Worm (Caenorhabditis elegans) whole organism, early embryonic: Measurements from ENCODE around the gene K02E11.5.

ENCODE experiments used
- ama-1 ChIP-seq: fragments of 150-350 bp; optimal IDR thresholded peaks from 2 replicates; lab custom pipeline; 2014
- pes-1 ChIP-seq: fragments of 200-800 bp; sonication (Bioruptor generic); IDR thresholded peaks from 2 replicates; pipeline ENCODE4 v1.3.6; 2022; ENCODE audit warnings: missing genetic modification reagents, missing genetic modification characterization, missing compliant biosample characterization
- tra-4 ChIP-seq: sonication (generic microtip); optimal IDR thresholded peaks from 2 replicates; lab custom pipeline; 2017; ENCODE audit warnings: missing genetic modification characterization, missing compliant biosample characterization

DNA sequence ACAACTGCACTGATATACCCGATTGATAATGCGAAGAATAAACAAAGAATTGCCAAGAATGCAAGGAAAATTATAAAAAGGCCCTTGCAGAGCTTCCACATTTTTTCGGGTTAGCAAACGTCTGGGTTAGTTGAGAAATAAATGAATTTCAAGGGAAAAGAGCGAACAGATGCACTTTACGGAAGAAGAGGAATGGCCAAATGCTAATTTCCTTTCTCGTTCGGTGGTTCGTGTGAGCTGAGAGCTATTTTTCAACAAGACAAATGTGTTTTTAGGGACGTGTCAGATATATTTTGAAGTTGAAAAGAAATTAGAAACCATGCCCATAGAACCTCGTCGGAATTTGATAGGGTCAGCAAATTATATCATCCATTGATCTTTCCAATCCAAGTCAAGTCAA is 8.7 kb downstream of the K02E11.5 start, which contains the start of gene F40G12.2:
- TF ChIP-seq ama-1 (no peak), pes-1 (no peak), tra-4 (no peak)
